Fruit fly (Drosophila melanogaster): Measurements from ENCODE around the gene Mes2.

DNA sequence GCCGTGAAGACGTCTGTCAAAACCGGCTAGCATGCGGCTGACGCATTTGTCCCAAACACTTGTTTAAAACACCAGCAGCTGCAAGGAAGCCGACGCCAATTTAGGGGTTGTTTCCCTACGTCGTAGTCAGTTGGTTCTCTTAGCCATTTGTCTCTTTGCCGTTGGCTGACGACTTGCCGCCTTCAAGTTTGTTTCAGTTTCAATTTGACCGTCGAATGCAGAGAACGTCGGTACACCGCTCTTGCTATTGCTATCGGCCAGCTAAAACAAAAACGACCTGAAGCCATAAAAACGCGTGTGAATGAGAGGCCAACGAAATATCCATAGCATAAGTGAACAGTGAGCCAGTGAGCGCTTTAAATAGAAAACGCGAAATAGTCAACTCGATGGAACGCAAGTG, 52.7 kb downstream of the Mes2 start, which contains the start of gene nrm:
- TF ChIP-seq Dll (GFP tag; IDR thresholded peaks at IDR 0.05; ENCODE audit: partially characterized antibody) (0 out of 4 replicates have a peak, but pooled peaks have one; percentile 11), Ada2b (GFP tag; IDR thresholded peaks at IDR 0.05) (no peak), Atf-2 (GFP tag; optimal IDR thresholded peaks at IDR 0.05) (no peak), CG4360 (GFP tag; IDR thresholded peaks at IDR 0.05) (no peak), CG13894 (tag; optimal IDR thresholded peaks at IDR 0.05) (peak; percentile 7), CG43689 (GFP tag; IDR thresholded peaks at IDR 0.05) (no peak), Gug (GFP tag; IDR thresholded peaks at IDR 0.05) (no peak), CG1832 (GFP tag; optimal IDR thresholded peaks at IDR 0.05) (no peak), ab (GFP tag; optimal IDR thresholded peaks at IDR 0.05) (no peak)
